Fruit fly (Drosophila melanogaster): Measurements from ENCODE around the gene Idua.

Idua gene

dm6 chr2L:11086357-11086924 lies 26.4 kb downstream of the Idua start, which contains the start of gene CG16854:
TSS of gene CG16854 (plus strand) at chr2L:11086721.
- TF ChIP-seq CG8478 (optimal IDR thresholded peaks at IDR 0.05): no peak
- TF ChIP-seq CTCF (optimal IDR thresholded peaks at IDR 0.05): no peak

dm6 chr2L:11085129-11085528 lies 27.7 kb downstream of the Idua start, which contains the start of gene AstCC:
TSS of gene AstCC (minus strand) at chr2L:11085229.
- TF ChIP-seq CG8478 (optimal IDR thresholded peaks at IDR 0.05): no peak
- TF ChIP-seq CTCF (optimal IDR thresholded peaks at IDR 0.05): no peak

dm6 chr2L:11082025-11082424 lies 30.8 kb downstream of the Idua start:
- TF ChIP-seq CTCF (optimal IDR thresholded peaks at IDR 0.05) (no peak), CG8478 (optimal IDR thresholded peaks at IDR 0.05) (no peak)

- TF ChIP-seq CG8478 (optimal IDR thresholded peaks at IDR 0.05) (no peak), CTCF (optimal IDR thresholded peaks at IDR 0.05) (no peak)
Observed at dm6 chr2L:11081337-11081736, 31.5 kb downstream of the Idua start, which contains the start of gene AstC. TSS of gene AstC (minus strand) at chr2L:11081399.

dm6 chr2L:11075114-11075513 lies 37.7 kb downstream of the Idua start, which contains the start of gene CG43725:
TSS of gene CG43725 (plus strand) at chr2L:11075513.
- TF ChIP-seq CG8478 (optimal IDR thresholded peaks at IDR 0.05) (no peak), CTCF (optimal IDR thresholded peaks at IDR 0.05) (no peak)

dm6 chr2L:11073947-11074346 lies 38.9 kb downstream of the Idua start:
- TF ChIP-seq CTCF (optimal IDR thresholded peaks at IDR 0.05) (no peak), CG8478 (optimal IDR thresholded peaks at IDR 0.05) (no peak)

- TF ChIP-seq CG8478 (optimal IDR thresholded peaks at IDR 0.05) (no peak), CTCF (optimal IDR thresholded peaks at IDR 0.05) (no peak)
Observed at dm6 chr2L:11072880-11073279, 40.0 kb downstream of the Idua start.

- TF ChIP-seq CG8478 (optimal IDR thresholded peaks at IDR 0.05) (no peak), CTCF (optimal IDR thresholded peaks at IDR 0.05) (no peak)
Observed at dm6 chr2L:11072250-11072649, 40.6 kb downstream of the Idua start.

dm6 chr2L:11070862-11071261 lies 42.0 kb downstream of the Idua start, which contains the start of gene CG14915:
TSS of gene CG14915 (plus strand) at chr2L:11071027.
- TF ChIP-seq CTCF (optimal IDR thresholded peaks at IDR 0.05): no peak
- no peak for TF ChIP-seq CG8478 (optimal IDR thresholded peaks at IDR 0.05)

dm6 chr2L:11069475-11069874 lies 43.4 kb downstream of the Idua start:
- no peak for TF ChIP-seq CTCF (optimal IDR thresholded peaks at IDR 0.05)
- TF ChIP-seq CG8478 (optimal IDR thresholded peaks at IDR 0.05): no peak

dm6 chr2L:11068907-11069306 lies 44.0 kb downstream of the Idua start:
- TF ChIP-seq CG8478 (optimal IDR thresholded peaks at IDR 0.05): no peak
- TF ChIP-seq CTCF (optimal IDR thresholded peaks at IDR 0.05): no peak

- TF ChIP-seq CG8478 (optimal IDR thresholded peaks at IDR 0.05) (no peak), CTCF (optimal IDR thresholded peaks at IDR 0.05) (no peak)
Observed at dm6 chr2L:11068441-11068840, 44.4 kb downstream of the Idua start.

- TF ChIP-seq CTCF (optimal IDR thresholded peaks at IDR 0.05) (no peak), CG8478 (optimal IDR thresholded peaks at IDR 0.05) (no peak)
Observed at dm6 chr2L:11067970-11068369, 44.9 kb downstream of the Idua start.

dm6 chr2L:11066887-11067459 lies 45.9 kb downstream of the Idua start, which contains the start of gene Samuel:
TSS of gene Samuel (minus strand) at chr2L:11066998.
- TF ChIP-seq CG8478 (optimal IDR thresholded peaks at IDR 0.05) (no peak), CTCF (optimal IDR thresholded peaks at IDR 0.05) (no peak)

dm6 chr2L:11065932-11066823 lies 46.7 kb downstream of the Idua start:
- no peak for TF ChIP-seq CTCF (optimal IDR thresholded peaks at IDR 0.05)
- TF ChIP-seq CG8478 (optimal IDR thresholded peaks at IDR 0.05): no peak

Data from S2 (cell line).